Fruit fly (Drosophila melanogaster) whole organism, embryonic: ENCODE data around the gene Srp9.

ENCODE experiments used
- Antp ChIP-seq: fragments of 200-800 bp; sonication (Bioruptor generic); optimal IDR thresholded peaks from 3 replicates; lab custom pipeline; 2016; ENCODE audit warnings: missing biosample characterization, missing genetic modification characterization
- Atf3 ChIP-seq: fragments of 200-800 bp; sonication (Bioruptor generic); optimal IDR thresholded peaks from 3 replicates; lab custom pipeline; 2016; ENCODE audit warnings: missing biosample characterization, missing genetic modification characterization
- BEAF-32 ChIP-seq: fragments of 200-800 bp; sonication (Bioruptor generic); optimal IDR thresholded peaks from 3 replicates; lab custom pipeline; 2017; ENCODE audit warnings: missing biosample characterization, missing genetic modification characterization, mild to moderate bottlenecking, moderate library complexity, missing genetic modification reagents
- CG10209 ChIP-seq: fragments of 200-800 bp; sonication (Bioruptor generic); optimal IDR thresholded peaks from 3 replicates; lab custom pipeline; 2017; ENCODE audit warnings: missing biosample characterization, mild to moderate bottlenecking, missing genetic modification characterization, missing genetic modification reagents
- CG12299 ChIP-seq: fragments of 200-800 bp; sonication (Bioruptor generic); optimal IDR thresholded peaks from 2 replicates; lab custom pipeline; 2018; ENCODE audit warnings: missing biosample characterization, mild to moderate bottlenecking, missing genetic modification characterization
- CG13287 ChIP-seq: fragments of 200-800 bp; sonication (Bioruptor generic); IDR thresholded peaks from 2 replicates; pipeline ENCODE4 v1.3.6; 2022; ENCODE audit warnings: missing biosample characterization, missing genetic modification characterization; ENCODE audit not compliant: partially characterized antibody
- CG13424 ChIP-seq: fragments of 200-800 bp; sonication (Bioruptor generic); optimal IDR thresholded peaks from 2 replicates; lab custom pipeline; 2019; ENCODE audit warnings: missing biosample characterization, mild to moderate bottlenecking, missing genetic modification characterization, moderate library complexity
- CG1529 ChIP-seq: fragments of 200-800 bp; sonication (Bioruptor generic); optimal IDR thresholded peaks from 3 replicates; lab custom pipeline; 2018; ENCODE audit warnings: missing biosample characterization, missing genetic modification characterization
- CG16813 ChIP-seq: fragments of 200-800 bp; sonication (Bioruptor generic); IDR thresholded peaks from 3 replicates; pipeline ENCODE4 v1.3.6; 2022; ENCODE audit warnings: missing biosample characterization, missing genetic modification characterization; ENCODE audit not compliant: partially characterized antibody
- CG16815 ChIP-seq: fragments of 200-800 bp; sonication (Bioruptor generic); optimal IDR thresholded peaks from 3 replicates; lab custom pipeline; 2017; ENCODE audit warnings: missing biosample characterization, mild to moderate bottlenecking, missing genetic modification characterization
- CG17802 ChIP-seq: fragments of 200-800 bp; sonication (Bioruptor generic); optimal IDR thresholded peaks from 2 replicates; lab custom pipeline; 2018; ENCODE audit warnings: missing biosample characterization, mild to moderate bottlenecking, missing genetic modification characterization, moderate library complexity
- CG18764 ChIP-seq: fragments of 200-800 bp; sonication (Bioruptor generic); optimal IDR thresholded peaks from 3 replicates; lab custom pipeline; 2016; ENCODE audit warnings: missing biosample characterization, missing genetic modification characterization
- CG2678 ChIP-seq: fragments of 200-800 bp; sonication (Bioruptor generic); optimal IDR thresholded peaks from 3 replicates; lab custom pipeline; 2019; ENCODE audit warnings: missing biosample characterization, mild to moderate bottlenecking, missing genetic modification characterization, moderate library complexity
- CG2875 ChIP-seq: fragments of 200-800 bp; sonication (Bioruptor generic); optimal IDR thresholded peaks from 2 replicates; lab custom pipeline; 2017; ENCODE audit warnings: missing biosample characterization, mild to moderate bottlenecking, missing genetic modification characterization, missing genetic modification reagents
- CG3281 ChIP-seq: fragments of 200-800 bp; sonication (Bioruptor generic); optimal IDR thresholded peaks from 3 replicates; lab custom pipeline; 2017; ENCODE audit warnings: missing biosample characterization, mild to moderate bottlenecking, missing genetic modification characterization
- CG3407 ChIP-seq: fragments of 200-800 bp; sonication (Bioruptor generic); optimal IDR thresholded peaks from 2 replicates; lab custom pipeline; 2018; ENCODE audit warnings: missing biosample characterization, mild to moderate bottlenecking, missing genetic modification characterization
- CG34224 ChIP-seq: fragments of 200-800 bp; sonication (Bioruptor generic); IDR thresholded peaks from 3 replicates; pipeline ENCODE4 v1.3.6; 2022; ENCODE audit warnings: missing biosample characterization, missing genetic modification characterization; ENCODE audit not compliant: partially characterized antibody
- CG3995 ChIP-seq: fragments of 200-800 bp; sonication (Bioruptor generic); optimal IDR thresholded peaks from 3 replicates; lab custom pipeline; 2016; ENCODE audit warnings: missing biosample characterization, missing genetic modification characterization
- CG4424 ChIP-seq: fragments of 200-800 bp; sonication (Bioruptor generic); optimal IDR thresholded peaks from 3 replicates; lab custom pipeline; 2016; ENCODE audit warnings: missing biosample characterization, missing genetic modification characterization
- CG5245 ChIP-seq: fragments of 200-800 bp; sonication (Bioruptor generic); optimal IDR thresholded peaks from 3 replicates; lab custom pipeline; 2016; ENCODE audit warnings: missing biosample characterization, missing genetic modification characterization
- CG6654 ChIP-seq: fragments of 200-800 bp; sonication (Bioruptor generic); optimal IDR thresholded peaks from 2 replicates; lab custom pipeline; 2017; ENCODE audit warnings: missing biosample characterization, mild to moderate bottlenecking, missing genetic modification characterization
- CG6791 ChIP-seq: fragments of 200-800 bp; sonication (Bioruptor generic); IDR thresholded peaks from 3 replicates; pipeline ENCODE4 v1.3.6; 2022; ENCODE audit warnings: missing biosample characterization, missing genetic modification characterization; ENCODE audit not compliant: partially characterized antibody
- CG9932 ChIP-seq: fragments of 200-800 bp; sonication (Bioruptor generic); IDR thresholded peaks from 2 replicates; pipeline ENCODE4 v1.3.6; 2022; ENCODE audit warnings: missing biosample characterization, missing genetic modification characterization
- CkIIα-i1 ChIP-seq: fragments of 200-800 bp; sonication (Bioruptor generic); IDR thresholded peaks from 2 replicates; pipeline ENCODE4 v1.3.6; 2022; ENCODE audit warnings: missing biosample characterization, missing genetic modification characterization
- Dbx ChIP-seq: fragments of 200-800 bp; sonication (Bioruptor generic); IDR thresholded peaks from 3 replicates; pipeline ENCODE4 v1.3.6; 2022; ENCODE audit warnings: missing biosample characterization, missing genetic modification characterization
- Hey ChIP-seq: fragments of 200-800 bp; sonication (Bioruptor generic); optimal IDR thresholded peaks from 3 replicates; lab custom pipeline; 2018; ENCODE audit warnings: missing biosample characterization, mild to moderate bottlenecking, missing genetic modification characterization
- Jarid2 ChIP-seq: fragments of 200-800 bp; sonication (Bioruptor generic); optimal IDR thresholded peaks from 3 replicates; lab custom pipeline; 2017; ENCODE audit warnings: mild to moderate bottlenecking, missing biosample characterization, missing genetic modification reagents, missing genetic modification characterization
- MESR4 ChIP-seq: fragments of 200-800 bp; sonication (Bioruptor generic); optimal IDR thresholded peaks from 2 replicates; lab custom pipeline; 2018; ENCODE audit warnings: missing biosample characterization, mild to moderate bottlenecking, missing genetic modification characterization, moderate library complexity
- Nf-YB ChIP-seq: fragments of 200-800 bp; sonication (Bioruptor generic); optimal IDR thresholded peaks from 3 replicates; lab custom pipeline; 2019; ENCODE audit warnings: missing biosample characterization, mild to moderate bottlenecking, missing genetic modification characterization, moderate library complexity
- Oaz ChIP-seq: fragments of 200-800 bp; sonication (Bioruptor generic); IDR thresholded peaks from 2 replicates; pipeline ENCODE4 v1.3.6; 2022; ENCODE audit warnings: missing biosample characterization, missing genetic modification characterization
- Opbp ChIP-seq: fragments of 200-800 bp; sonication (Bioruptor generic); IDR thresholded peaks from 3 replicates; pipeline ENCODE4 v1.3.6; 2022; ENCODE audit warnings: missing biosample characterization, missing genetic modification characterization; ENCODE audit not compliant: partially characterized antibody
- Sox100B ChIP-seq: fragments of 200-800 bp; sonication (Bioruptor generic); optimal IDR thresholded peaks from 3 replicates; lab custom pipeline; 2018; ENCODE audit warnings: missing biosample characterization, mild to moderate bottlenecking, missing genetic modification characterization
- Sox102F ChIP-seq: fragments of 200-800 bp; sonication (Bioruptor generic); optimal IDR thresholded peaks from 2 replicates; lab custom pipeline; 2018; ENCODE audit warnings: missing biosample characterization, mild to moderate bottlenecking, missing genetic modification characterization, moderate library complexity
- YL-1 ChIP-seq: fragments of 200-800 bp; sonication (Bioruptor generic); optimal IDR thresholded peaks from 3 replicates; lab custom pipeline; 2017; ENCODE audit warnings: missing biosample characterization, mild to moderate bottlenecking, missing genetic modification characterization
- chinmo ChIP-seq: fragments of 200-800 bp; sonication (Bioruptor generic); IDR thresholded peaks from 4 replicates; pipeline ENCODE4 v1.3.6; 2022; ENCODE audit warnings: missing biosample characterization, missing genetic modification characterization; ENCODE audit not compliant: partially characterized antibody
- dmrt11E ChIP-seq: fragments of 200-800 bp; sonication (Bioruptor generic); optimal IDR thresholded peaks from 3 replicates; lab custom pipeline; 2018; ENCODE audit warnings: missing biosample characterization, mild to moderate bottlenecking, missing genetic modification characterization, moderate library complexity
- eyg ChIP-seq: fragments of 200-800 bp; sonication (Bioruptor generic); optimal IDR thresholded peaks from 3 replicates; lab custom pipeline; 2016; ENCODE audit warnings: missing biosample characterization, missing genetic modification characterization
- hth ChIP-seq: fragments of >200 bp; optimal IDR thresholded peaks from 2 replicates; lab custom pipeline; 2017; ENCODE audit warnings: inconsistent platforms
- pan ChIP-seq, 4 experiments: fragments of >200 bp in 3 of 4; fragments of 200-800 bp in 1 of 4; sonication (Bioruptor generic) in 1 of 4; optimal IDR thresholded peaks in 3 of 4; IDR thresholded peaks in 1 of 4; 2 replicates each; pipeline versions ENCODE4 v1.3.6 to Lab custom; 2017 to 2022; ENCODE audit warnings: missing biosample characterization in 2 of 4, missing genetic modification characterization in 2 of 4, mixed read lengths in 1 of 4
- pb ChIP-seq: fragments of 200-800 bp; sonication (Bioruptor generic); optimal IDR thresholded peaks from 3 replicates; lab custom pipeline; 2016; ENCODE audit warnings: missing biosample characterization, missing genetic modification characterization
- pum ChIP-seq: fragments of 200-800 bp; sonication (Bioruptor generic); optimal IDR thresholded peaks from 2 replicates; lab custom pipeline; 2016; ENCODE audit warnings: missing biosample characterization, missing genetic modification characterization
- pzg ChIP-seq: fragments of 200-800 bp; sonication (Bioruptor generic); optimal IDR thresholded peaks from 3 replicates; lab custom pipeline; 2018; ENCODE audit warnings: missing biosample characterization, mild to moderate bottlenecking, missing genetic modification characterization, moderate library complexity
- salm ChIP-seq: fragments of 200-800 bp; sonication (Bioruptor generic); optimal IDR thresholded peaks from 2 replicates; lab custom pipeline; 2018; ENCODE audit warnings: missing biosample characterization, mild to moderate bottlenecking, missing genetic modification characterization
- sim ChIP-seq: fragments of 200-800 bp; sonication (Bioruptor generic); IDR thresholded peaks from 2 replicates; pipeline ENCODE4 v1.3.6; 2022; ENCODE audit warnings: missing biosample characterization, missing genetic modification characterization
- tap ChIP-seq: fragments of 200-800 bp; optimal IDR thresholded peaks from 3 replicates; lab custom pipeline; 2019; ENCODE audit warnings: missing biosample characterization, mild to moderate bottlenecking, missing genetic modification characterization, moderate library complexity
- trh ChIP-seq: fragments of 200-800 bp; sonication (Bioruptor generic); optimal IDR thresholded peaks from 2 replicates; lab custom pipeline; 2016; ENCODE audit warnings: missing biosample characterization, missing genetic modification characterization
- tx ChIP-seq: fragments of 200-800 bp; sonication (Bioruptor generic); optimal IDR thresholded peaks from 2 replicates; lab custom pipeline; 2016; ENCODE audit warnings: missing biosample characterization, missing genetic modification characterization
- zf30C ChIP-seq: fragments of 200-800 bp; sonication (Bioruptor generic); optimal IDR thresholded peaks from 3 replicates; lab custom pipeline; 2018; ENCODE audit warnings: missing biosample characterization, mild to moderate bottlenecking, missing genetic modification characterization
- zfh1 ChIP-seq: fragments of 200-800 bp; sonication (Bioruptor generic); IDR thresholded peaks from 3 replicates; pipeline ENCODE4 v1.3.6; 2022; ENCODE audit warnings: missing biosample characterization, missing genetic modification characterization

The Srp9 gene

dm6 chr3L:7974671-7975281, 38.6 kb downstream of the Srp9 start, which contains the start of gene CG8042 (continued):
- TF ChIP-seq CG3281 (GFP tag; lab: Kevin White, UChicago) = no peak
- TF ChIP-seq CG17802 (tag; lab: Kevin White, UChicago) = no peak
- no peak for TF ChIP-seq sim
- TF ChIP-seq pzg = peak; percentile 15
- TF ChIP-seq CG10209 (GFP tag; lab: Kevin White, UChicago) = no peak
- TF ChIP-seq tx = no peak
- TF ChIP-seq BEAF-32 = peak; percentile 43
- peak; percentile 45; the same call in 1 of the 3 replicates for TF ChIP-seq CG16813
- TF ChIP-seq zf30C (GFP tag; lab: Kevin White, UChicago) = no peak
- no peak for TF ChIP-seq Atf3
- no peak for TF ChIP-seq CG12299
- no peak for TF ChIP-seq Sox102F (GFP tag; lab: Kevin White, UChicago)
- TF ChIP-seq Jarid2 = no peak
- TF ChIP-seq CG4424 (GFP tag; lab: Kevin White, UChicago) = no peak
- TF ChIP-seq CkIIα-i1 = no peak
- no peak for TF ChIP-seq Oaz (GFP tag; lab: Robert Waterston, UW)
- no peak for TF ChIP-seq hth (lab: Kevin White, UChicago)
- no peak for TF ChIP-seq CG3407
- no peak for TF ChIP-seq CG2875 (GFP tag; lab: Kevin White, UChicago)
- no peak for TF ChIP-seq tap
- peak; percentile 41 for TF ChIP-seq MESR4
- TF ChIP-seq CG6791 (GFP tag; lab: Robert Waterston, UW) = no peak
- TF ChIP-seq pan (optimal IDR thresholded peaks at IDR 0.05; lab: Kevin White, UChicago) = no peak
- no peak for TF ChIP-seq pan (GFP tag; optimal IDR thresholded peaks at IDR 0.05 in 1 of 2, IDR thresholded peaks at IDR 0.05 in 1 of 2)
- no peak for TF ChIP-seq chinmo (GFP tag; lab: Robert Waterston, UW)
- no peak for TF ChIP-seq pb (GFP tag; lab: Kevin White, UChicago)
- no peak for TF ChIP-seq eyg
- no peak for TF ChIP-seq pum (GFP tag; lab: Kevin White, UChicago)
- TF ChIP-seq Dbx (GFP tag; lab: Robert Waterston, UW) = no peak
- no peak for TF ChIP-seq Hey (tag; lab: Kevin White, UChicago)
- TF ChIP-seq trh (GFP tag; lab: Kevin White, UChicago) = no peak
- TF ChIP-seq CG1529 = no peak
- no peak for TF ChIP-seq Antp (GFP tag; lab: Kevin White, UChicago)
- TF ChIP-seq Nf-YB (GFP tag; lab: Kevin White, UChicago) = no peak
- TF ChIP-seq CG3995 = peak; percentile 8
- TF ChIP-seq CG9932 (GFP tag; lab: Robert Waterston, UW) = no peak
- TF ChIP-seq YL-1 (GFP tag; lab: Kevin White, UChicago) = peak; percentile 9
- peak; percentile 74 for TF ChIP-seq CG34224 (GFP tag; lab: Robert Waterston, UW)
- no peak for TF ChIP-seq CG18764 (GFP tag; lab: Kevin White, UChicago)
- TF ChIP-seq zfh1 (GFP tag; lab: Robert Waterston, UW) = no peak
- no peak for TF ChIP-seq CG16815 (GFP tag; lab: Kevin White, UChicago)
- no peak for TF ChIP-seq dmrt11E
- peak; percentile 82 for TF ChIP-seq CG13287
- no peak for TF ChIP-seq Sox100B (GFP tag; lab: Kevin White, UChicago)
- TF ChIP-seq CG2678 = no peak
- no peak for TF ChIP-seq CG5245 (GFP tag; lab: Kevin White, UChicago)
- TF ChIP-seq Opbp (GFP tag; lab: Robert Waterston, UW) = peak; percentile 32; the same call in 1 of the 3 replicates
- TF ChIP-seq CG6654 (GFP tag; lab: Kevin White, UChicago) = no peak
- TF ChIP-seq salm (tag; lab: Kevin White, UChicago) = no peak
- TF ChIP-seq CG13424 (tag; lab: Kevin White, UChicago) = no peak
